Worm (Caenorhabditis elegans) whole organism, L3 larva: Measurements from ENCODE around the gene odr-2.

Source experiments
- ceh-16 ChIP-seq: sonication (generic microtip); optimal IDR thresholded peaks from 2 replicates; lab custom pipeline; 2017; ENCODE audit warnings: missing biosample characterization, missing genetic modification characterization
- ceh-82 ChIP-seq: fragments of 150-350 bp; optimal IDR thresholded peaks from 2 replicates; lab custom pipeline; 2014; ENCODE audit warnings: missing biosample characterization, missing genetic modification characterization
- elt-1 ChIP-seq: fragments of 150-350 bp; optimal IDR thresholded peaks from 2 replicates; lab custom pipeline; 2014; ENCODE audit warnings: missing biosample characterization, missing genetic modification characterization
- elt-2 ChIP-seq: sonication (generic microtip); optimal IDR thresholded peaks from 2 replicates; lab custom pipeline; 2016; ENCODE audit warnings: missing genetic modification reagents, mild to moderate bottlenecking, missing genetic modification characterization, missing compliant biosample characterization
- elt-3 ChIP-seq, 3 experiments: fragments of 150-350 bp in 1 of 3; sonication (generic microtip) in 2 of 3; optimal IDR thresholded peaks; 2 replicates in 2 of 3; 4 replicates in 1 of 3; lab custom pipeline; 2014 to 2017; ENCODE audit warnings: missing biosample characterization in 3 of 3, missing genetic modification characterization in 3 of 3
- jun-1 ChIP-seq: fragments of 150-350 bp; optimal IDR thresholded peaks from 2 replicates; lab custom pipeline; 2014; ENCODE audit warnings: missing biosample characterization, missing genetic modification reagents, missing genetic modification characterization
- nhr-28 ChIP-seq: fragments of 150-350 bp; optimal IDR thresholded peaks from 2 replicates; lab custom pipeline; 2014; ENCODE audit warnings: missing biosample characterization, missing genetic modification characterization
- pha-4 ChIP-seq: fragments of 150-350 bp; optimal IDR thresholded peaks from 2 replicates; lab custom pipeline; 2014; ENCODE audit warnings: missing biosample characterization, missing genetic modification reagents, missing genetic modification characterization
- snpc-4 ChIP-seq: fragments of 150-350 bp; optimal IDR thresholded peaks from 2 replicates; lab custom pipeline; 2014; ENCODE audit warnings: missing biosample characterization, missing genetic modification characterization
- zag-1 ChIP-seq: fragments of 150-350 bp; optimal IDR thresholded peaks from 2 replicates; lab custom pipeline; 2014; ENCODE audit warnings: missing biosample characterization, missing genetic modification characterization

DNA sequence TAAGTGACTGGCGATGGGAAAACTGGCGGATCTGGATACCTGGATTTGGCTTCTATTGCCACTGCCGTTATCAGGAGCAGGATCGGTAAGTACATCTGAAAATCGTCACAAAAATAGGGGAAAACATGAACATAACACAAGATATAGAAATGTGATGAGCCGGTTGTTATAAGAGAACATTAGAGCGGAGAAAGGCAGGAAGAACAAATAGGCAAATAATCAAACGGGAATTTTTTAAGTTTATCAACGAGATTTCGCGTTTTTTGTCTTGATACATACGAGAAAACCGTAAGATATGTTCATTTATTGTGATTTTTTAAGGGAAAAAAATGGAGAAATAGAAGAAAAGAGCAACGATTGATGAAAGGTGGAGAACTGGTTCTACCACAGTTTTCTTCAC, 38.1 kb upstream of the odr-2 start, which contains the start of gene Y57E12AR.1:
- TF ChIP-seq snpc-4 (tag; lab: Kevin White, UChicago) (no peak), nhr-28 (no peak), elt-3 (tag; optimal IDR thresholded peaks at IDR 0.05; lab: Kevin White, UChicago) (no peak), elt-2 (tag; lab: Kevin White, UChicago) (no peak), jun-1 (tag; lab: Kevin White, UChicago) (no peak), ceh-82 (tag; lab: Kevin White, UChicago) (no peak), pha-4 (tag; lab: Kevin White, UChicago) (no peak), ceh-16 (tag; lab: Kevin White, UChicago) (no peak), zag-1 (tag; lab: Kevin White, UChicago) (no peak), elt-1 (tag; lab: Kevin White, UChicago) (no peak)
